Worm (Caenorhabditis elegans) whole organism, mixed stage, embryonic: ENCODE results near the gene C08E3.14.

Source experiments
- blmp-1 ChIP-seq: fragments of 150-350 bp; optimal IDR thresholded peaks from 2 replicates; lab custom pipeline; 2014; ENCODE audit warnings: missing biosample characterization, missing genetic modification characterization
- ces-1 ChIP-seq: fragments of 150-350 bp; optimal IDR thresholded peaks from 2 replicates; lab custom pipeline; 2014; ENCODE audit warnings: missing biosample characterization, missing genetic modification reagents, missing genetic modification characterization
- unc-39 ChIP-seq: fragments of 150-350 bp; optimal IDR thresholded peaks from 2 replicates; lab custom pipeline; 2014; ENCODE audit warnings: missing biosample characterization, missing genetic modification characterization

ce11 chrII:1650502-1650901 lies 24.7 kb downstream of the C08E3.14 start, which contains the start of gene fbxb-20:
- no peak for TF ChIP-seq blmp-1
- no peak for TF ChIP-seq unc-39 (tag; lab: Kevin White, UChicago)
- no peak for TF ChIP-seq ces-1 (GFP tag; lab: Kevin White, UChicago)
